Worm (Caenorhabditis elegans) whole organism, L3 larva: ENCODE measurements around the gene cnnm-2.

Experiments
- nfya-1 ChIP-seq: sonication (generic microtip); optimal IDR thresholded peaks from 2 replicates; lab custom pipeline; 2017; ENCODE audit warnings: missing genetic modification characterization, mild to moderate bottlenecking, missing compliant biosample characterization, antibody characterized with exemption, moderate library complexity; ENCODE audit not compliant: insufficient read depth
- nhr-11 ChIP-seq: fragments of 150-350 bp; optimal IDR thresholded peaks from 2 replicates; lab custom pipeline; 2014; ENCODE audit warnings: missing biosample characterization, missing genetic modification characterization
- pha-4 ChIP-seq: fragments of 150-350 bp; optimal IDR thresholded peaks from 2 replicates; lab custom pipeline; 2014; ENCODE audit warnings: missing biosample characterization, missing genetic modification reagents, missing genetic modification characterization
- snpc-4 ChIP-seq: fragments of 150-350 bp; optimal IDR thresholded peaks from 2 replicates; lab custom pipeline; 2014; ENCODE audit warnings: missing biosample characterization, missing genetic modification characterization
- zag-1 ChIP-seq: fragments of 150-350 bp; optimal IDR thresholded peaks from 2 replicates; lab custom pipeline; 2014; ENCODE audit warnings: missing biosample characterization, missing genetic modification characterization

DNA sequence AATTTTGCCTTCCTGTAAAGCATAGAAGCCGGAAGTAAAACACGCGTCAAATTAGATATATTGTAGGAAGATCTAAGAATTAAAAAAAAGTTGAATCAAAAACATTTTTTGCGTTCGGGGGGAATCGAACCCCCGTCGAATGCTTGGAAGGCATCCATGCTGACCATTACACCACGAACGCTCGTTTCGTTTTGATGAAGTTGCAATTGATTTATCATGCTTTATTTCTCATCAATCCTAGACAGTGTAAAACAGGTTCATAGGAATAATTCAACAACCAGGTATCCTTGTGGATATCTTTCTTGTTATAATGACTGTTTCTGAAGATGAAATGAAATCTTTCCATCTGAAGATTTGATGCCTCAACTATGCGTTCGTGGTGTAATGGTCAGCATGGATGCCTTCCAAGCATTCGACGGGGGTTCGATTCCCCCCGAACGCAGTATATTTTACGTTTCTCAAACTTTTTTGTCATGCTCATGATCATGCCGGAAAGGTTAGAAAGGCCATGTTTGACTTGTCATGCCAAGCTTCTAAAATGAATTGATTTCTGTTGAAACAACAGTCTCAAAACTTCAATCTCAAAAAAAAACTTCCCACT, 8.0 kb downstream of the cnnm-2 start:
- TF ChIP-seq zag-1 (tag; lab: Kevin White, UChicago) = no peak
- TF ChIP-seq snpc-4 (tag; lab: Kevin White, UChicago) = no peak
- TF ChIP-seq nhr-11 (tag; lab: Kevin White, UChicago) = no peak
- TF ChIP-seq nfya-1 = no peak
- TF ChIP-seq pha-4 (tag; lab: Kevin White, UChicago) = no peak
